Fruit fly (Drosophila melanogaster) whole organism, embryonic: ENCODE data around the gene Rip11.

Source experiments
- Bgb ChIP-seq: fragments of 200-800 bp; sonication (Bioruptor generic); IDR thresholded peaks from 2 replicates; pipeline ENCODE4 v1.3.6; 2022; ENCODE audit warnings: missing biosample characterization, missing genetic modification characterization; ENCODE audit not compliant: partially characterized antibody
- CG10462 ChIP-seq: fragments of 200-800 bp; sonication (Bioruptor generic); optimal IDR thresholded peaks from 2 replicates; lab custom pipeline; 2016; ENCODE audit warnings: missing biosample characterization, missing genetic modification characterization
- CG11504 ChIP-seq: fragments of 200-800 bp; sonication (Bioruptor generic); optimal IDR thresholded peaks from 3 replicates; lab custom pipeline; 2019; ENCODE audit warnings: missing biosample characterization, mild to moderate bottlenecking, missing genetic modification characterization, moderate library complexity
- CG11560 ChIP-seq: fragments of 200-800 bp; sonication (Bioruptor generic); IDR thresholded peaks from 3 replicates; pipeline ENCODE4 v1.3.6; 2022; ENCODE audit warnings: missing biosample characterization, missing genetic modification characterization
- CG1233 ChIP-seq: fragments of 200-800 bp; sonication (Bioruptor generic); optimal IDR thresholded peaks from 4 replicates; lab custom pipeline; 2018; ENCODE audit warnings: missing biosample characterization, mild to moderate bottlenecking, missing genetic modification characterization
- CG12769 ChIP-seq: fragments of 200-800 bp; sonication (Bioruptor generic); optimal IDR thresholded peaks from 2 replicates; lab custom pipeline; 2019; ENCODE audit warnings: missing biosample characterization, mild to moderate bottlenecking, missing genetic modification characterization, moderate library complexity
- CG13624 ChIP-seq: fragments of 200-800 bp; sonication (Bioruptor generic); optimal IDR thresholded peaks from 2 replicates; lab custom pipeline; 2016; ENCODE audit warnings: missing biosample characterization, missing genetic modification characterization
- CG15514 ChIP-seq: fragments of 200-800 bp; sonication (Bioruptor generic); optimal IDR thresholded peaks from 3 replicates; lab custom pipeline; 2017; ENCODE audit warnings: missing biosample characterization, missing genetic modification characterization, mild to moderate bottlenecking, moderate library complexity, missing genetic modification reagents
- CG16863 ChIP-seq: fragments of 200-800 bp; sonication (Bioruptor generic); optimal IDR thresholded peaks from 3 replicates; lab custom pipeline; 2016; ENCODE audit warnings: missing biosample characterization, missing genetic modification characterization
- CG18619 ChIP-seq: fragments of 200-800 bp; sonication (Bioruptor generic); optimal IDR thresholded peaks from 3 replicates; lab custom pipeline; 2017; ENCODE audit warnings: missing biosample characterization, mild to moderate bottlenecking, missing genetic modification characterization
- CG3065 ChIP-seq: fragments of 200-800 bp; sonication (Bioruptor generic); optimal IDR thresholded peaks from 2 replicates; lab custom pipeline; 2016; ENCODE audit warnings: missing biosample characterization, missing genetic modification characterization
- CG4404 ChIP-seq: fragments of 200-800 bp; sonication (Bioruptor generic); IDR thresholded peaks from 2 replicates; pipeline ENCODE4 v1.3.6; 2022; ENCODE audit warnings: missing biosample characterization, missing genetic modification characterization
- CG8290 ChIP-seq, 3 experiments: fragments of 200-800 bp; sonication (Bioruptor generic); optimal IDR thresholded peaks; 2 replicates each; lab custom pipeline; 2016 to 2019; ENCODE audit warnings: missing biosample characterization in 3 of 3, missing genetic modification characterization in 3 of 3, mild to moderate bottlenecking in 2 of 3, moderate library complexity in 1 of 3
- CG9817 ChIP-seq: fragments of 200-800 bp; sonication (Bioruptor generic); optimal IDR thresholded peaks from 2 replicates; lab custom pipeline; 2018; ENCODE audit warnings: missing biosample characterization, mild to moderate bottlenecking, missing genetic modification characterization, moderate library complexity
- Dfd ChIP-seq, 2 experiments: fragments of >200 bp; optimal IDR thresholded peaks; 2 replicates each; lab custom pipeline; 2017; ENCODE audit warnings: missing biosample characterization in 2 of 2, missing genetic modification characterization in 2 of 2
- Dll ChIP-seq: fragments of 200-800 bp; sonication (Bioruptor generic); IDR thresholded peaks from 4 replicates; pipeline ENCODE4 v1.3.6; 2022; ENCODE audit warnings: missing biosample characterization, missing genetic modification characterization; ENCODE audit not compliant: partially characterized antibody
- Doc2 ChIP-seq: fragments of 200-800 bp; sonication (Bioruptor generic); IDR thresholded peaks from 2 replicates; pipeline ENCODE4 v1.3.6; 2022; ENCODE audit warnings: missing biosample characterization, missing genetic modification characterization
- Elba2 ChIP-seq: fragments of 200-800 bp; sonication (Bioruptor generic); optimal IDR thresholded peaks from 3 replicates; lab custom pipeline; 2016; ENCODE audit warnings: missing biosample characterization, missing genetic modification characterization
- Fer2 ChIP-seq: fragments of 200-800 bp; sonication (Bioruptor generic); optimal IDR thresholded peaks from 2 replicates; lab custom pipeline; 2018; ENCODE audit warnings: missing biosample characterization, mild to moderate bottlenecking, missing genetic modification characterization, moderate library complexity
- Gug ChIP-seq: fragments of 200-800 bp; sonication (Bioruptor generic); IDR thresholded peaks from 4 replicates; pipeline ENCODE4 v1.3.6; 2022; ENCODE audit warnings: missing biosample characterization, missing genetic modification characterization
- H2.0 ChIP-seq: fragments of 200-800 bp; sonication (Bioruptor generic); IDR thresholded peaks from 2 replicates; pipeline ENCODE4 v1.3.6; 2022; ENCODE audit warnings: missing biosample characterization, missing genetic modification characterization
- Med ChIP-seq: fragments of 200-800 bp; sonication (Bioruptor generic); peaks from one replicate; lab custom pipeline; 2016; ENCODE audit warnings: missing biosample characterization, missing genetic modification characterization, mild to moderate bottlenecking, inconsistent platforms, moderate library complexity
- Myb ChIP-seq: fragments of 200-800 bp; sonication (Bioruptor generic); optimal IDR thresholded peaks from 2 replicates; lab custom pipeline; 2016; ENCODE audit warnings: missing biosample characterization, missing genetic modification characterization
- NFAT ChIP-seq: fragments of 200-800 bp; sonication (Bioruptor generic); IDR thresholded peaks from 2 replicates; pipeline ENCODE4 v1.3.6; 2022; ENCODE audit warnings: missing biosample characterization, missing genetic modification characterization
- ab ChIP-seq: fragments of 200-800 bp; sonication (Bioruptor generic); optimal IDR thresholded peaks from 2 replicates; lab custom pipeline; 2016; ENCODE audit warnings: missing biosample characterization, missing genetic modification characterization
- abd-A ChIP-seq: fragments of 200-800 bp; sonication (Bioruptor generic); optimal IDR thresholded peaks from 3 replicates; lab custom pipeline; 2019; ENCODE audit warnings: missing biosample characterization, mild to moderate bottlenecking, missing genetic modification characterization, moderate library complexity
- ac ChIP-seq: fragments of 200-800 bp; sonication (Bioruptor generic); optimal IDR thresholded peaks from 3 replicates; lab custom pipeline; 2017; ENCODE audit warnings: missing biosample characterization, mild to moderate bottlenecking, missing genetic modification characterization
- ase ChIP-seq: fragments of 200-800 bp; sonication (Bioruptor generic); IDR thresholded peaks from 3 replicates; pipeline ENCODE4 v1.3.6; 2022; ENCODE audit warnings: missing biosample characterization, missing genetic modification characterization
- bcd ChIP-seq: fragments of 200-800 bp; sonication (Bioruptor generic); optimal IDR thresholded peaks from 2 replicates; lab custom pipeline; 2017; ENCODE audit warnings: missing biosample characterization, mild to moderate bottlenecking, missing genetic modification characterization
- btn ChIP-seq: fragments of 200-800 bp; sonication (Bioruptor generic); optimal IDR thresholded peaks from 2 replicates; lab custom pipeline; 2016; ENCODE audit warnings: missing biosample characterization, missing genetic modification characterization
- chn ChIP-seq: fragments of 200-800 bp; sonication (Bioruptor generic); optimal IDR thresholded peaks from 2 replicates; lab custom pipeline; 2016; ENCODE audit warnings: missing biosample characterization, missing genetic modification characterization
- dimm ChIP-seq: fragments of 200-800 bp; sonication (Bioruptor generic); IDR thresholded peaks from 2 replicates; pipeline ENCODE4 v1.3.6; 2022; ENCODE audit warnings: missing biosample characterization, missing genetic modification characterization
- ems ChIP-seq: fragments of 200-800 bp; sonication (Bioruptor generic); optimal IDR thresholded peaks from 3 replicates; lab custom pipeline; 2016; ENCODE audit warnings: missing biosample characterization, missing genetic modification characterization
- fd64A ChIP-seq: fragments of 200-800 bp; sonication (Bioruptor generic); optimal IDR thresholded peaks from 3 replicates; lab custom pipeline; 2018; ENCODE audit warnings: missing biosample characterization, mild to moderate bottlenecking, missing genetic modification characterization
- gfzf ChIP-seq: fragments of 200-800 bp; sonication (Bioruptor generic); optimal IDR thresholded peaks from 2 replicates; lab custom pipeline; 2016; ENCODE audit warnings: missing biosample characterization, mild to moderate bottlenecking, missing genetic modification characterization, moderate library complexity
- gsb-n ChIP-seq: fragments of 200-800 bp; sonication (Bioruptor generic); optimal IDR thresholded peaks from 3 replicates; lab custom pipeline; 2018; ENCODE audit warnings: missing biosample characterization, mild to moderate bottlenecking, missing genetic modification characterization
- inv ChIP-seq: fragments of 200-800 bp; sonication (Bioruptor generic); IDR thresholded peaks from 2 replicates; pipeline ENCODE4 v1.3.6; 2022; ENCODE audit warnings: missing biosample characterization, missing genetic modification characterization; ENCODE audit not compliant: partially characterized antibody
- kah ChIP-seq: fragments of 200-800 bp; sonication (Bioruptor generic); optimal IDR thresholded peaks from 2 replicates; lab custom pipeline; 2018; ENCODE audit warnings: missing biosample characterization, mild to moderate bottlenecking, missing genetic modification characterization
- ken ChIP-seq: fragments of 200-800 bp; sonication (Bioruptor generic); IDR thresholded peaks from 3 replicates; pipeline ENCODE4 v1.3.6; 2022; ENCODE audit warnings: missing biosample characterization, missing genetic modification characterization
- knrl ChIP-seq: fragments of 200-800 bp; sonication (Bioruptor generic); IDR thresholded peaks from 3 replicates; pipeline ENCODE4 v1.3.6; 2022; ENCODE audit warnings: missing biosample characterization, missing genetic modification characterization; ENCODE audit not compliant: partially characterized antibody
- odd ChIP-seq: fragments of 200-800 bp; sonication (Bioruptor generic); optimal IDR thresholded peaks from 2 replicates; lab custom pipeline; 2017; ENCODE audit warnings: missing biosample characterization, mild to moderate bottlenecking, missing genetic modification characterization
- p53 ChIP-seq: fragments of 200-800 bp; sonication (Bioruptor generic); optimal IDR thresholded peaks from 2 replicates; lab custom pipeline; 2016; ENCODE audit warnings: missing biosample characterization, missing genetic modification characterization
- pan ChIP-seq, 4 experiments: fragments of >200 bp in 3 of 4; fragments of 200-800 bp in 1 of 4; sonication (Bioruptor generic) in 1 of 4; optimal IDR thresholded peaks in 3 of 4; IDR thresholded peaks in 1 of 4; 2 replicates each; pipeline versions ENCODE4 v1.3.6 to Lab custom; 2017 to 2022; ENCODE audit warnings: missing biosample characterization in 2 of 4, missing genetic modification characterization in 2 of 4, mixed read lengths in 1 of 4
- pum ChIP-seq: fragments of 200-800 bp; sonication (Bioruptor generic); optimal IDR thresholded peaks from 2 replicates; lab custom pipeline; 2016; ENCODE audit warnings: missing biosample characterization, missing genetic modification characterization
- slbo ChIP-seq: fragments of 200-800 bp; sonication (Bioruptor generic); IDR thresholded peaks from 2 replicates; pipeline ENCODE4 v1.3.6; 2022; ENCODE audit warnings: missing biosample characterization, missing genetic modification characterization
- sna ChIP-seq: fragments of 200-800 bp; sonication (Bioruptor generic); IDR thresholded peaks from 2 replicates; pipeline ENCODE4 v1.3.6; 2022; ENCODE audit warnings: missing biosample characterization, missing genetic modification characterization; ENCODE audit not compliant: partially characterized antibody
- tio ChIP-seq: fragments of 200-800 bp; sonication (Bioruptor generic); optimal IDR thresholded peaks from 2 replicates; lab custom pipeline; 2017; ENCODE audit warnings: missing biosample characterization, missing genetic modification characterization, inconsistent platforms
- vvl ChIP-seq: fragments of 200-800 bp; sonication (Bioruptor generic); IDR thresholded peaks from 2 replicates; pipeline ENCODE4 v1.3.6; 2022; ENCODE audit warnings: missing biosample characterization, missing genetic modification characterization

Gene Rip11

DNA sequence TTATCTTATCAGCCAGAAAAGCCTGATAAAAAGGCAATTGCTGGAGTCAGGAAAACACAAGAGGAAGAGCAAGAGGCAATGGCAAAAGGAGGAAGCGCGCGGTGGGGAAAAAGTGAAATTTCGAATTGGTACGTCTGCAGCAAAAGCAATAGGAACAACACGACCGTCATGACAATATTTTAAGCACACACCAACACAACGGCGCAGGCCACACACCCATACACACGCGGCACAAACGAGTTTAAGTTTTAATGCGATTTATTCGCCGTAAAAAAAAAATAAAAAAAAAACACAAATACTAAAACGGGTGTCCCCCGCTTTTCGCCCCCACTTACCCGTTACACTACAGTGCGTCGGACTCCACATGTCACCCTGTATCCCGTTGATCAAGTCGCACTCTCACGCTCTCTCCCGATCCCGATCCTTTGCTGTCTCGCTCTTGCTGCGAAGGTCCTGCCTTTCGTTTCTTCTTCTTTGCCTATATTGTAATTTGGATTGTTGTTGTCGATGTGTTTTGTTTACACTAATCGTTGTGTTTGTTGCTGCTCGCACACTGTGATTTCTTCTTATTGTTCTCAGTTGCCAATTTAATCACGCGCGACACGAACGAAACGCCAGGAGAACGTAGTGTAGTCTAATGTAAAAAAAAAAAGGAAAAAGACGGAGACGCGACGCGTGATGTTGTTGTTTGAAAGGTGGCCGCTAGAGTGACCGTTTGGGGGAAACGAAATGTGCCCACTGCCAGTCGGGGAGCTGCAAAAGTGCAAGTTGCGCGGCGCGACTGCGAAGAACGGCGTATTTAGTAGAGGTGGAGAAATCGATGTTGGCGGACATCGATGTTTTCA is at the start of gene Rip11 (continued):
- TF ChIP-seq knrl: no peak
- no peak for TF ChIP-seq fd64A
- TF ChIP-seq kah (GFP tag; lab: Kevin White, UChicago): peak; percentile 16
- no peak for TF ChIP-seq CG10462 (GFP tag; lab: Kevin White, UChicago)
- no peak for TF ChIP-seq CG18619 (GFP tag; lab: Kevin White, UChicago)
- peak; percentile 8 for TF ChIP-seq Myb (GFP tag; lab: Kevin White, UChicago)
- TF ChIP-seq sna (GFP tag; lab: Robert Waterston, UW): 0 out of 2 replicates have a peak, but pooled peaks have one; percentile 16
- peak; percentile 80 for TF ChIP-seq Med (GFP tag; lab: Kevin White, UChicago)
- no peak for TF ChIP-seq CG4404 (GFP tag; lab: Robert Waterston, UW)
- 0 out of 3 replicates have a peak, but pooled peaks have one; percentile 4 for TF ChIP-seq ken (GFP tag; lab: Robert Waterston, UW)
- TF ChIP-seq CG12769 (tag; lab: Kevin White, UChicago): no peak
- TF ChIP-seq CG11560 (tag; lab: Robert Waterston, UW): no peak
- no peak for TF ChIP-seq tio (GFP tag; lab: Kevin White, UChicago)
- peak; percentile 4 for TF ChIP-seq odd (GFP tag; lab: Kevin White, UChicago)
- TF ChIP-seq Gug (GFP tag; lab: Robert Waterston, UW): peak; percentile 55; the same call in 2 of the 4 replicates
- TF ChIP-seq Doc2 (GFP tag; lab: Robert Waterston, UW): no peak
- no peak for TF ChIP-seq CG16863 (GFP tag; lab: Kevin White, UChicago)
- TF ChIP-seq gfzf (GFP tag; lab: Kevin White, UChicago): peak; percentile 66
- no peak for TF ChIP-seq dimm
- TF ChIP-seq abd-A (tag; lab: Kevin White, UChicago): no peak
- no peak for TF ChIP-seq ase
- TF ChIP-seq Bgb (GFP tag; lab: Robert Waterston, UW): peak; percentile 53
- no peak for TF ChIP-seq Fer2 (tag; lab: Kevin White, UChicago)
- TF ChIP-seq pum (GFP tag; lab: Kevin White, UChicago): no peak
- peak; percentile 58 for TF ChIP-seq CG13624 (GFP tag; lab: Kevin White, UChicago)
- no peak for TF ChIP-seq ac (GFP tag; lab: Kevin White, UChicago)
- TF ChIP-seq bcd (GFP tag; lab: Kevin White, UChicago): peak; percentile 11
- no peak for TF ChIP-seq CG3065 (GFP tag; lab: Kevin White, UChicago)
- TF ChIP-seq Dfd (GFP tag; optimal IDR thresholded peaks at IDR 0.05; lab: Kevin White, UChicago): no peak
- TF ChIP-seq ab (GFP tag; lab: Kevin White, UChicago): no peak
- peak; percentile 5 for TF ChIP-seq CG1233 (GFP tag; lab: Kevin White, UChicago)
- no peak for TF ChIP-seq ems (GFP tag; lab: Kevin White, UChicago)
- no peak for TF ChIP-seq btn (GFP tag; lab: Kevin White, UChicago)
- TF ChIP-seq NFAT (GFP tag; lab: Robert Waterston, UW): peak; percentile 65
- no peak for TF ChIP-seq CG15514
- no peak for TF ChIP-seq CG8290 (GFP tag; optimal IDR thresholded peaks at IDR 0.05; lab: Kevin White, UChicago)
- peak in 1 of 2 experiments; percentile 41 for TF ChIP-seq CG8290 (tag; optimal IDR thresholded peaks at IDR 0.05; lab: Kevin White, UChicago)
- no peak for TF ChIP-seq p53 (GFP tag; lab: Kevin White, UChicago)
- TF ChIP-seq chn (GFP tag; lab: Kevin White, UChicago): no peak
- TF ChIP-seq H2.0 (GFP tag; lab: Robert Waterston, UW): peak; percentile 36
- TF ChIP-seq slbo: peak; percentile 68
- TF ChIP-seq inv (GFP tag; lab: Robert Waterston, UW): no peak
- no peak for TF ChIP-seq pan (optimal IDR thresholded peaks at IDR 0.05; lab: Kevin White, UChicago)
- TF ChIP-seq pan (GFP tag; optimal IDR thresholded peaks at IDR 0.05 in 1 of 2, IDR thresholded peaks at IDR 0.05 in 1 of 2): no peak
- TF ChIP-seq CG9817 (tag; lab: Kevin White, UChicago): no peak
- TF ChIP-seq CG11504: peak; percentile 12
- peak; percentile 38 for TF ChIP-seq vvl
- no peak for TF ChIP-seq gsb-n
- TF ChIP-seq Elba2: peak; percentile 64
- no peak for TF ChIP-seq Dll (GFP tag; lab: Robert Waterston, UW)
